Fruit fly (Drosophila melanogaster): ENCODE data around the gene Rop.

Rop gene

dm6 chr3L:4138804-4139521 is at the start of gene Rop, which contains the start of gene Ras64B:
Gene Rop, minus strand, starts transcription at chr3L:4138996.
Gene Ras64B, plus strand, starts transcription at chr3L:4139076.
- TF ChIP-seq usp (GFP tag; optimal IDR thresholded peaks at IDR 0.05) (no peak), CG8478 (optimal IDR thresholded peaks at IDR 0.05) (no peak), psq (optimal IDR thresholded peaks at IDR 0.05) (no peak), EcR (GFP tag; optimal IDR thresholded peaks at IDR 0.05) (no peak), pan (optimal IDR thresholded peaks at IDR 0.05) (no peak), Dll (optimal IDR thresholded peaks at IDR 0.05) (no peak)

dm6 chr3L:4187930-4188523 is 49.2 kb upstream of the Rop start, which contains the start of the genes Teh2 and tipE:
Gene Teh2, minus strand, starts transcription at chr3L:4188023.
Gene tipE, plus strand, starts transcription at chr3L:4188499.
- TF ChIP-seq CG8478 (optimal IDR thresholded peaks at IDR 0.05) (no peak), EcR (GFP tag; optimal IDR thresholded peaks at IDR 0.05) (no peak), pan (optimal IDR thresholded peaks at IDR 0.05) (no peak), Dll (optimal IDR thresholded peaks at IDR 0.05) (no peak), usp (GFP tag; optimal IDR thresholded peaks at IDR 0.05) (no peak), psq (optimal IDR thresholded peaks at IDR 0.05) (no peak)

DNA sequence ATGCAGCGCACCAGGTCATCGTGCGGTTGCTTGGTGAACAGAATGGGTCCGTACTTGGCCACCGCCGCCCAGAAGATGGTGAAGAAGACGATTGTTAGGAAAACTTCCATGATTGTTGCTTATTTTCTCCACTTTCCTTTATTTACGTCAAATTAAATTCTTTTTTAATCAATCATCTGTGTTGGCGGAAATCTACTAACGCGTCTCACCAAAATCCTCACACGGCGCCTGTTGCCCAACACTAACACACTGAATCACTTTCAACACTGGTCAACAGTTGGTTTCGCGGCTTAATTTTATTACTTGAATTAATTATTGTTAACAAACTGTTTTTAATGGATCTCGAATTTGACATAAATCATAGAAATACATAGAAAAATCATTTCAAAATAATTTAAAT is 47.9 kb upstream of the Rop start, which contains the start of gene VhaM9.7-c:
Gene VhaM9.7-c, minus strand, starts transcription at position 207 of the 400 bp plus-strand sequence.
- TF ChIP-seq psq (optimal IDR thresholded peaks at IDR 0.05) (no peak), usp (GFP tag; optimal IDR thresholded peaks at IDR 0.05) (no peak), EcR (GFP tag; optimal IDR thresholded peaks at IDR 0.05) (no peak), CG8478 (optimal IDR thresholded peaks at IDR 0.05) (no peak)

- TF ChIP-seq psq (optimal IDR thresholded peaks at IDR 0.05) (no peak), CG8478 (optimal IDR thresholded peaks at IDR 0.05) (no peak), EcR (GFP tag; optimal IDR thresholded peaks at IDR 0.05) (no peak), usp (GFP tag; optimal IDR thresholded peaks at IDR 0.05) (no peak), pan (optimal IDR thresholded peaks at IDR 0.05) (no peak), Dll (optimal IDR thresholded peaks at IDR 0.05) (no peak)
Observed at dm6 chr3L:4185259-4185658, 46.5 kb upstream of the Rop start.

dm6 chr3L:4184563-4184962 is 45.8 kb upstream of the Rop start, which contains the start of gene Teh3:
Gene Teh3, minus strand, starts transcription at chr3L:4184663.
- no peak for TF ChIP-seq CG8478 (optimal IDR thresholded peaks at IDR 0.05)
- no peak for TF ChIP-seq EcR (GFP tag; optimal IDR thresholded peaks at IDR 0.05)
- no peak for TF ChIP-seq Dll (optimal IDR thresholded peaks at IDR 0.05)
- TF ChIP-seq pan (optimal IDR thresholded peaks at IDR 0.05): no peak
- TF ChIP-seq psq (optimal IDR thresholded peaks at IDR 0.05): no peak
- TF ChIP-seq usp (GFP tag; optimal IDR thresholded peaks at IDR 0.05): no peak

dm6 chr3L:4177981-4178562 is 39.3 kb upstream of the Rop start, which contains the start of gene Teh4:
Gene Teh4, minus strand, starts transcription at chr3L:4178270.
- TF ChIP-seq pan (optimal IDR thresholded peaks at IDR 0.05): no peak
- TF ChIP-seq Dll (optimal IDR thresholded peaks at IDR 0.05): no peak
- TF ChIP-seq EcR (GFP tag; optimal IDR thresholded peaks at IDR 0.05): no peak
- TF ChIP-seq psq (optimal IDR thresholded peaks at IDR 0.05): no peak
- no peak for TF ChIP-seq usp (GFP tag; optimal IDR thresholded peaks at IDR 0.05)
- TF ChIP-seq CG8478 (optimal IDR thresholded peaks at IDR 0.05): no peak

DNA sequence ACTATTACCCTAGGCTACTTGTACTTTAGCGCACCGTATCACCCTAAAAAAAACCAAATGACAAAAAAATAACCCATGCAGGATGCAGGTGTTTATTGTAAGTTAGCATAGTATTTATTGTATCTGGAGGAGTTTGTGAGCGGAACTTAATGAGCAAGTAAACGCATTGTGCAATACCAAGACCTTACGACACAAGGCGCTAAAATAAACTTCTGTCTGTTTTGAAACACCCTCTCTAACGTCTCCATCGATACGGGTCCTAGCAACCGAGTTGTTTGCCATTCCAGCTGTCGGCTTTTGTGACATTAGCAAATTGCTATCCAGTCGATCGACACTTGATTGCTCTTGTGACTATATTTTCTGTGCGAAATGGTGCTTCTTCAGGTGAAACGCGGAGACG is 34.8 kb upstream of the Rop start, which contains the start of gene CG18675:
Gene CG18675, plus strand, starts transcription at position 301 of the 400 bp plus-strand sequence.
- TF ChIP-seq psq (optimal IDR thresholded peaks at IDR 0.05): no peak
- TF ChIP-seq usp (GFP tag; optimal IDR thresholded peaks at IDR 0.05): no peak
- no peak for TF ChIP-seq CG8478 (optimal IDR thresholded peaks at IDR 0.05)
- TF ChIP-seq Dll (optimal IDR thresholded peaks at IDR 0.05): no peak
- no peak for TF ChIP-seq EcR (GFP tag; optimal IDR thresholded peaks at IDR 0.05)
- TF ChIP-seq pan (optimal IDR thresholded peaks at IDR 0.05): no peak

DNA sequence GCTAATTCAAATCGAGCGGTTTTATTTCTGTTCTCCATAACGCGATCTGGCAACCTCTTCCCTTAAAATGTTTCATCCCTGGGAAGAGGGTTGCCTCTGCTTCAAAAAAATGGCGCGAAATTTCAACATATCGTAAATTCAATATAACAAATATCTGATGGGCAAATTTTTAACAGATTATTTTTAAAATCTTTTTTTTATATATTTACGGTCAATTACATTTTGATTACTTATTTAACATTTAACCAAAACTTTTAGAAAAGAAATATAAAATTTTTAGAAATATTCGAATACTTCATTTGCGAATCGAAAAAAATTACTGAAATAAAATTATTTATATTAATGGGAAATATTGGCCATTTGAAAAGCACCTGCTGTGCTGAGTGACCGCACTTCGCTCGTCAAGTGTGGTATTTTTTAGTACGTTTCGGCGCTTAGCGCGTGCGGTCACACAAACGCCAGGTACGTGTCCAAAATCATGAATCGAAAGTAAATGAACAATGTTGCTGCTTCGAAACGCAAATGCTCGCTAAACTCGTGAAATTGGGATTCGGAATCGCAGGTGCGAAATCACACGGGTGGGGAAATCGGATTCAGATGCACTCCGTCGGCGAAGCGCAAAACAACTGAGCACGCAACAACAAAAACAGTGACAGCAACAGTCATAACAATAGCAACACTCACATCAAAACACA is 31.3 kb upstream of the Rop start, which contains the start of gene Ero1L:
Gene Ero1L, plus strand, starts transcription at position 448 of the 695 bp plus-strand sequence.
- no peak for TF ChIP-seq EcR (GFP tag; optimal IDR thresholded peaks at IDR 0.05)
- TF ChIP-seq Dll (optimal IDR thresholded peaks at IDR 0.05): no peak
- TF ChIP-seq usp (GFP tag; optimal IDR thresholded peaks at IDR 0.05): no peak
- TF ChIP-seq pan (optimal IDR thresholded peaks at IDR 0.05): no peak
- no peak for TF ChIP-seq psq (optimal IDR thresholded peaks at IDR 0.05)
- TF ChIP-seq CG8478 (optimal IDR thresholded peaks at IDR 0.05): no peak

- no peak for TF ChIP-seq CG8478 (optimal IDR thresholded peaks at IDR 0.05)
- no peak for TF ChIP-seq psq (optimal IDR thresholded peaks at IDR 0.05)
- TF ChIP-seq EcR (GFP tag; optimal IDR thresholded peaks at IDR 0.05): no peak
- TF ChIP-seq pan (optimal IDR thresholded peaks at IDR 0.05): no peak
- no peak for TF ChIP-seq Dll (optimal IDR thresholded peaks at IDR 0.05)
- no peak for TF ChIP-seq usp (GFP tag; optimal IDR thresholded peaks at IDR 0.05)
Observed at dm6 chr3L:4167353-4167842, 28.6 kb upstream of the Rop start, which contains the start of gene mas. Gene mas, minus strand, starts transcription at chr3L:4167464.

- TF ChIP-seq CG8478 (optimal IDR thresholded peaks at IDR 0.05): no peak
- no peak for TF ChIP-seq pan (optimal IDR thresholded peaks at IDR 0.05)
- TF ChIP-seq Dll (optimal IDR thresholded peaks at IDR 0.05): no peak
- no peak for TF ChIP-seq psq (optimal IDR thresholded peaks at IDR 0.05)
- TF ChIP-seq usp (GFP tag; optimal IDR thresholded peaks at IDR 0.05): no peak
- TF ChIP-seq EcR (GFP tag; optimal IDR thresholded peaks at IDR 0.05): no peak
Observed at dm6 chr3L:4160926-4161325, 22.1 kb upstream of the Rop start, which contains the start of gene nab. Gene nab, minus strand, starts transcription at chr3L:4160932.

DNA sequence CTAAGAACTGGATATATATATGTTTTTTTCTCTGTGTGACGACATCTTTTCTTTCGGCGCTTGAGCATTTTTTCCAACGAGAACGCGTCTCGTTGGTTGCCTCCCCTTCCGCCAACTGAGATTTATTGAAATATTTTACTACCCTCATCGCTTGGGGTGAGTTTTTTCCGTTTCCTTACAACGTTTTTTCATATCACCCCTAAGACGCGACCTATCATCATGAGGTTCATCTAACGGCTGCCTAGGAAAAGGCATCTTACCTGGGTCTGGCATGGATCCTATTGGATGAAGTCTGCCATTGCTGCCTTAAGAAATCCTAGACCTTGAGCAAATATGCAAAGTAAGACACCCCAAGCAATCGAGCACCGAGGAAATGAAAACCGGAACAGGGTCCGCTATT is 20.5 kb upstream of the Rop start:
- no peak for TF ChIP-seq psq (optimal IDR thresholded peaks at IDR 0.05)
- TF ChIP-seq Dll (optimal IDR thresholded peaks at IDR 0.05): no peak
- TF ChIP-seq usp (GFP tag; optimal IDR thresholded peaks at IDR 0.05): no peak
- no peak for TF ChIP-seq pan (optimal IDR thresholded peaks at IDR 0.05)

Measured in whole organism.